Worm (Caenorhabditis elegans) whole organism, late embryonic: ENCODE data around the gene ptr-18.

Source experiments
- ceh-19 ChIP-seq: fragments of 200-800 bp; sonication (Bioruptor generic); optimal IDR thresholded peaks from 2 replicates; lab custom pipeline; 2018; ENCODE audit warnings: mild to moderate bottlenecking, missing genetic modification characterization, missing compliant biosample characterization
- ceh-24 ChIP-seq: sonication (generic microtip); optimal IDR thresholded peaks from 2 replicates; lab custom pipeline; 2016; ENCODE audit warnings: mild to moderate bottlenecking, missing genetic modification characterization, missing compliant biosample characterization
- dve-1 ChIP-seq: sonication (generic microtip); optimal IDR thresholded peaks from 2 replicates; lab custom pipeline; 2017; ENCODE audit warnings: antibody characterized with exemption, mild to moderate bottlenecking, missing genetic modification characterization, missing compliant biosample characterization
- unc-3 ChIP-seq, 2 experiments: fragments of 200-800 bp in 1 of 2; sonication (Bioruptor generic) in 1 of 2; sonication (generic microtip) in 1 of 2; conservative IDR thresholded peaks in 1 of 2; optimal IDR thresholded peaks in 1 of 2; 2 replicates each; pipeline versions ENCODE4 v1.3.6 to Lab custom; 2016 to 2022; ENCODE audit warnings: missing compliant biosample characterization in 2 of 2, missing genetic modification characterization in 2 of 2, missing genetic modification reagents in 1 of 2

DNA sequence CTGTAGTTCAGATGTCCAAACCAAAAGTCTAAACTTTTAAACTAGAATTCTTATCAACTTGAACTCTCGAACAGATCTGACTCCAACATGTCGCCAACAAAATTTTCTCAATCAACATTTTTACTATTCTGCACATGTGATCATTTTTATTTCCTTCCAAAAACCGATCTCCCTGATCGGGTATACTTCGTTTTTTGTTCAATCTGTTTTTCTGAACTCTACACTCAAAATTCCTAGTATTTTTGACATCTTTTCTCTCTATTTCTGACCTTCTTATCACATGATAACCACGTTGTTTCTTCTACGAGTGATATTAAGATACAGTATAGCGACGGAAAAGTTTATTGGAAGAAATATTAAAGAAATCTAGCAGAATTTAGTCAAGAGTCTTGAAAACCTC lies 40.9 kb downstream of the ptr-18 start:
- TF ChIP-seq ceh-24 (no peak), dve-1 (no peak), ceh-19 (GFP tag; lab: Kevin White, UChicago) (no peak), unc-3 (GFP tag; conservative IDR thresholded peaks at IDR 0.05; lab: Robert Waterston, UW) (no peak), unc-3 (tag; optimal IDR thresholded peaks at IDR 0.05; lab: Kevin White, UChicago) (no peak)
